Worm (Caenorhabditis elegans) whole organism, early embryonic: ENCODE data around the gene Y6G8.16.

Experiments used
- B0310.2 ChIP-seq: sonication (generic microtip); optimal IDR thresholded peaks from 2 replicates; lab custom pipeline; 2016; ENCODE audit warnings: mild to moderate bottlenecking, missing genetic modification characterization, missing compliant biosample characterization
- F13C5.2 ChIP-seq: sonication (generic microtip); optimal IDR thresholded peaks from 2 replicates; lab custom pipeline; 2017; ENCODE audit warnings: mild to moderate bottlenecking, missing genetic modification characterization, inconsistent platforms, missing compliant biosample characterization
- aly-1 ChIP-seq: sonication (generic microtip); optimal IDR thresholded peaks from 2 replicates; lab custom pipeline; 2016; ENCODE audit warnings: missing genetic modification characterization, missing compliant biosample characterization
- ama-1 ChIP-seq: fragments of 150-350 bp; optimal IDR thresholded peaks from 2 replicates; lab custom pipeline; 2014
- ceh-13 ChIP-seq: fragments of 200-800 bp; sonication (Bioruptor generic); optimal IDR thresholded peaks from 2 replicates; lab custom pipeline; 2018; ENCODE audit warnings: mild to moderate bottlenecking, missing genetic modification characterization, missing compliant biosample characterization
- ceh-36 ChIP-seq: sonication (generic microtip); optimal IDR thresholded peaks from 2 replicates; lab custom pipeline; 2016; ENCODE audit warnings: missing genetic modification characterization, inconsistent platforms, missing compliant biosample characterization
- ets-7 ChIP-seq: sonication (generic microtip); optimal IDR thresholded peaks from 2 replicates; lab custom pipeline; 2016; ENCODE audit warnings: missing genotype, missing genetic modification characterization, missing compliant biosample characterization
- flt-1 ChIP-seq: fragments of 200-800 bp; sonication (Bioruptor generic); IDR thresholded peaks from 2 replicates; pipeline ENCODE4 v1.3.6; 2022; ENCODE audit warnings: missing genetic modification characterization, missing compliant biosample characterization
- hmbx-1 ChIP-seq: sonication (generic microtip); optimal IDR thresholded peaks from 2 replicates; lab custom pipeline; 2016; ENCODE audit warnings: mild to moderate bottlenecking, missing genetic modification characterization, missing compliant biosample characterization
- hmg-4 ChIP-seq: fragments of 200-800 bp; sonication (Bioruptor generic); optimal IDR thresholded peaks from 2 replicates; lab custom pipeline; 2018; ENCODE audit warnings: mild to moderate bottlenecking, missing genetic modification characterization, missing compliant biosample characterization
- hnd-1 ChIP-seq: sonication (generic microtip); optimal IDR thresholded peaks from 2 replicates; lab custom pipeline; 2016; ENCODE audit warnings: missing genetic modification characterization, missing compliant biosample characterization
- pes-1 ChIP-seq: fragments of 200-800 bp; sonication (Bioruptor generic); IDR thresholded peaks from 2 replicates; pipeline ENCODE4 v1.3.6; 2022; ENCODE audit warnings: missing genetic modification reagents, missing genetic modification characterization, missing compliant biosample characterization
- scrt-1 ChIP-seq: fragments of 200-800 bp; sonication (Bioruptor generic); IDR thresholded peaks from 2 replicates; pipeline ENCODE4 v1.3.6; 2022; ENCODE audit warnings: missing genetic modification characterization, missing compliant biosample characterization
- sea-1 ChIP-seq: fragments of 200-800 bp; sonication (Bioruptor generic); conservative IDR thresholded peaks from 2 replicates; pipeline ENCODE4 v1.3.6; 2022; ENCODE audit warnings: missing genetic modification characterization, missing compliant biosample characterization
- tbx-11 ChIP-seq: fragments of 200-800 bp; sonication (Bioruptor generic); IDR thresholded peaks from 2 replicates; pipeline ENCODE4 v1.3.6; 2022; ENCODE audit warnings: missing genetic modification characterization, missing compliant biosample characterization
- tbx-37 ChIP-seq: fragments of 200-800 bp; sonication (Bioruptor generic); conservative IDR thresholded peaks from 2 replicates; pipeline ENCODE4 v1.3.6; 2022; ENCODE audit warnings: missing genetic modification reagents, missing genetic modification characterization, missing compliant biosample characterization
- tra-4 ChIP-seq: sonication (generic microtip); optimal IDR thresholded peaks from 2 replicates; lab custom pipeline; 2017; ENCODE audit warnings: missing genetic modification characterization, missing compliant biosample characterization

The Y6G8.16 gene

ce11 chrV:17616807-17617206 lies 10.7 kb downstream of the Y6G8.16 start, which contains the start of gene Y6G8.6:
Y6G8.6 (minus strand) TSS chrV:17616904.
- TF ChIP-seq scrt-1: no peak
- no peak for TF ChIP-seq sea-1 (GFP tag; lab: Robert Waterston, UW)
- TF ChIP-seq tbx-11 (GFP tag; lab: Robert Waterston, UW): no peak
- TF ChIP-seq aly-1 (tag; lab: Kevin White, UChicago): no peak
- TF ChIP-seq ama-1 (lab: Kevin White, UChicago): no peak
- no peak for TF ChIP-seq flt-1 (GFP tag; lab: Robert Waterston, UW)
- no peak for TF ChIP-seq ceh-36 (tag; lab: Kevin White, UChicago)
- TF ChIP-seq hmg-4 (GFP tag; lab: Kevin White, UChicago): no peak
- no peak for TF ChIP-seq F13C5.2 (tag; lab: Kevin White, UChicago)
- no peak for TF ChIP-seq tbx-37 (GFP tag; lab: Robert Waterston, UW)
- no peak for TF ChIP-seq tra-4 (tag; lab: Kevin White, UChicago)
- TF ChIP-seq pes-1 (GFP tag; lab: Robert Waterston, UW): no peak

- TF ChIP-seq hmg-4 (GFP tag; lab: Kevin White, UChicago) (no peak), hmbx-1 (no peak), tbx-37 (GFP tag; lab: Robert Waterston, UW) (no peak), sea-1 (GFP tag; lab: Robert Waterston, UW) (no peak), ets-7 (tag; lab: Kevin White, UChicago) (no peak)
Measured at ce11 chrV:17620266-17620665, 14.1 kb downstream of the Y6G8.16 start, which contains the start of gene Y6G8.8. Y6G8.8 (plus strand) TSS chrV:17620566.

ce11 chrV:17623230-17623629 lies 17.1 kb downstream of the Y6G8.16 start, which contains the start of gene F57G4.1:
F57G4.1 (plus strand) TSS chrV:17623530.
- TF ChIP-seq ceh-36 (tag; lab: Kevin White, UChicago) (no peak), ets-7 (tag; lab: Kevin White, UChicago) (no peak), hnd-1 (no peak), scrt-1 (no peak), ceh-13 (no peak), flt-1 (GFP tag; lab: Robert Waterston, UW) (no peak), aly-1 (tag; lab: Kevin White, UChicago) (no peak), F13C5.2 (tag; lab: Kevin White, UChicago) (no peak), hmg-4 (GFP tag; lab: Kevin White, UChicago) (no peak), tbx-37 (GFP tag; lab: Robert Waterston, UW) (no peak), sea-1 (GFP tag; lab: Robert Waterston, UW) (no peak), pes-1 (GFP tag; lab: Robert Waterston, UW) (no peak), tbx-11 (GFP tag; lab: Robert Waterston, UW) (no peak), ama-1 (lab: Kevin White, UChicago) (no peak), B0310.2 (tag; lab: Kevin White, UChicago) (no peak), hmbx-1 (no peak), tra-4 (tag; lab: Kevin White, UChicago) (no peak)

ce11 chrV:17624906-17625305 lies 18.8 kb downstream of the Y6G8.16 start, which contains the start of gene F57G4.11:
F57G4.11 (plus strand) TSS chrV:17625206.
- TF ChIP-seq ama-1 (lab: Kevin White, UChicago) (no peak), hmbx-1 (no peak), tra-4 (tag; lab: Kevin White, UChicago) (no peak), B0310.2 (tag; lab: Kevin White, UChicago) (no peak), ceh-13 (no peak), hnd-1 (no peak), ceh-36 (tag; lab: Kevin White, UChicago) (no peak), tbx-37 (GFP tag; lab: Robert Waterston, UW) (no peak), tbx-11 (GFP tag; lab: Robert Waterston, UW) (no peak)

- TF ChIP-seq hnd-1 (no peak), ama-1 (lab: Kevin White, UChicago) (no peak), hmg-4 (GFP tag; lab: Kevin White, UChicago) (no peak), B0310.2 (tag; lab: Kevin White, UChicago) (no peak), tbx-37 (GFP tag; lab: Robert Waterston, UW) (no peak), F13C5.2 (tag; lab: Kevin White, UChicago) (no peak), tbx-11 (GFP tag; lab: Robert Waterston, UW) (no peak), scrt-1 (no peak), hmbx-1 (no peak), ets-7 (tag; lab: Kevin White, UChicago) (no peak), aly-1 (tag; lab: Kevin White, UChicago) (no peak), sea-1 (GFP tag; lab: Robert Waterston, UW) (no peak), flt-1 (GFP tag; lab: Robert Waterston, UW) (no peak), ceh-36 (tag; lab: Kevin White, UChicago) (no peak), tra-4 (tag; lab: Kevin White, UChicago) (no peak), pes-1 (GFP tag; lab: Robert Waterston, UW) (no peak), ceh-13 (no peak)
Measured at ce11 chrV:17628566-17628965, 22.4 kb downstream of the Y6G8.16 start, which contains the start of gene F57G4.10. F57G4.10 (plus strand) TSS chrV:17628866.

- TF ChIP-seq ets-7 (tag; lab: Kevin White, UChicago) (no peak), ceh-13 (no peak), hmg-4 (GFP tag; lab: Kevin White, UChicago) (no peak), tbx-11 (GFP tag; lab: Robert Waterston, UW) (no peak), aly-1 (tag; lab: Kevin White, UChicago) (no peak), pes-1 (GFP tag; lab: Robert Waterston, UW) (no peak), hmbx-1 (no peak), ceh-36 (tag; lab: Kevin White, UChicago) (no peak), sea-1 (GFP tag; lab: Robert Waterston, UW) (no peak), B0310.2 (tag; lab: Kevin White, UChicago) (no peak), hnd-1 (no peak), tra-4 (tag; lab: Kevin White, UChicago) (no peak), tbx-37 (GFP tag; lab: Robert Waterston, UW) (no peak), flt-1 (GFP tag; lab: Robert Waterston, UW) (no peak), scrt-1 (no peak), ama-1 (lab: Kevin White, UChicago) (no peak)
Measured at ce11 chrV:17650427-17650826, 44.3 kb downstream of the Y6G8.16 start, which contains the start of gene fbxa-192. fbxa-192 (minus strand) TSS chrV:17650527.

- TF ChIP-seq flt-1 (GFP tag; lab: Robert Waterston, UW): no peak
- no peak for TF ChIP-seq ceh-36 (tag; lab: Kevin White, UChicago)
- no peak for TF ChIP-seq B0310.2 (tag; lab: Kevin White, UChicago)
- no peak for TF ChIP-seq F13C5.2 (tag; lab: Kevin White, UChicago)
- no peak for TF ChIP-seq aly-1 (tag; lab: Kevin White, UChicago)
- TF ChIP-seq tra-4 (tag; lab: Kevin White, UChicago): no peak
- TF ChIP-seq ama-1 (lab: Kevin White, UChicago): no peak
Measured at ce11 chrV:17655205-17655604, 49.1 kb downstream of the Y6G8.16 start.
